Fruit fly (Drosophila melanogaster) whole organism, prepupa: Measurements from ENCODE around the gene Lk.

Source experiments
- Blimp-1 ChIP-seq: fragments of 200-800 bp; sonication (Bioruptor generic); optimal IDR thresholded peaks from 3 replicates; lab custom pipeline; 2017; ENCODE audit warnings: missing biosample characterization, missing genetic modification characterization, mild to moderate bottlenecking, moderate library complexity, missing genetic modification reagents
- CG10631 ChIP-seq: fragments of 200-800 bp; sonication (Bioruptor generic); optimal IDR thresholded peaks from 2 replicates; lab custom pipeline; 2016; ENCODE audit warnings: missing biosample characterization, missing genetic modification characterization
- CG11294 ChIP-seq: fragments of 200-800 bp; sonication (Bioruptor generic); IDR thresholded peaks from 2 replicates; pipeline ENCODE4 v1.3.6; 2022; ENCODE audit warnings: missing biosample characterization, missing genetic modification characterization
- CG11902 ChIP-seq: fragments of 200-800 bp; sonication (Bioruptor generic); optimal IDR thresholded peaks from 3 replicates; lab custom pipeline; 2016; ENCODE audit warnings: missing biosample characterization, missing genetic modification characterization
- CG15336 ChIP-seq: fragments of 200-800 bp; sonication (Bioruptor generic); IDR thresholded peaks from 2 replicates; pipeline ENCODE4 v1.3.6; 2022; ENCODE audit warnings: missing biosample characterization, missing genetic modification characterization
- CG1621 ChIP-seq: fragments of 200-800 bp; sonication (Bioruptor generic); optimal IDR thresholded peaks from 3 replicates; lab custom pipeline; 2018; ENCODE audit warnings: missing biosample characterization, mild to moderate bottlenecking, missing genetic modification characterization
- CG16779 ChIP-seq: fragments of 200-800 bp; sonication (Bioruptor generic); optimal IDR thresholded peaks from 3 replicates; lab custom pipeline; 2017; ENCODE audit warnings: missing biosample characterization, mild to moderate bottlenecking, missing genetic modification characterization
- CG3032 ChIP-seq: fragments of 200-800 bp; optimal IDR thresholded peaks from 2 replicates; lab custom pipeline; 2019; ENCODE audit warnings: missing biosample characterization, mild to moderate bottlenecking, missing genetic modification characterization, moderate library complexity
- CG32006 ChIP-seq: fragments of 200-800 bp; sonication (Bioruptor generic); optimal IDR thresholded peaks from 3 replicates; lab custom pipeline; 2017; ENCODE audit warnings: missing biosample characterization, mild to moderate bottlenecking, missing genetic modification characterization
- CG34406 ChIP-seq: fragments of 200-800 bp; sonication (Bioruptor generic); optimal IDR thresholded peaks from 3 replicates; lab custom pipeline; 2016; ENCODE audit warnings: missing biosample characterization, missing genetic modification characterization
- CG4318 ChIP-seq: fragments of 200-800 bp; sonication (Bioruptor generic); optimal IDR thresholded peaks from 3 replicates; lab custom pipeline; 2017; ENCODE audit warnings: missing biosample characterization, mild to moderate bottlenecking, missing genetic modification characterization
- CG6163 ChIP-seq: fragments of 200-800 bp; sonication (Bioruptor generic); IDR thresholded peaks from 3 replicates; pipeline ENCODE4 v1.3.6; 2022; ENCODE audit warnings: missing biosample characterization, missing genetic modification characterization
- CG6276 ChIP-seq: fragments of 200-800 bp; sonication (Bioruptor generic); optimal IDR thresholded peaks from 2 replicates; lab custom pipeline; 2017; ENCODE audit warnings: missing biosample characterization, mild to moderate bottlenecking, missing genetic modification characterization
- CG6792 ChIP-seq: fragments of 200-800 bp; sonication (Bioruptor generic); optimal IDR thresholded peaks from 3 replicates; lab custom pipeline; 2016; ENCODE audit warnings: missing biosample characterization, missing genetic modification characterization
- CG6854 ChIP-seq: fragments of 200-800 bp; sonication (Bioruptor generic); optimal IDR thresholded peaks from 2 replicates; lab custom pipeline; 2017; ENCODE audit warnings: missing biosample characterization, mild to moderate bottlenecking, missing genetic modification characterization
- CG8319 ChIP-seq: fragments of 200-800 bp; sonication (Bioruptor generic); optimal IDR thresholded peaks from 3 replicates; lab custom pipeline; 2016; ENCODE audit warnings: missing biosample characterization, missing genetic modification characterization
- Eip75B ChIP-seq: fragments of 200-800 bp; sonication (Bioruptor generic); optimal IDR thresholded peaks from 3 replicates; lab custom pipeline; 2016; ENCODE audit warnings: missing biosample characterization, missing genetic modification characterization
- Eip78C ChIP-seq: fragments of 200-800 bp; sonication (Bioruptor generic); peaks from one replicate; lab custom pipeline; 2016; ENCODE audit warnings: missing biosample characterization, missing genetic modification characterization
- Ets96B ChIP-seq: fragments of 200-800 bp; optimal IDR thresholded peaks from 2 replicates; lab custom pipeline; 2019; ENCODE audit warnings: missing biosample characterization, mild to moderate bottlenecking, missing genetic modification characterization, moderate library complexity
- Gug ChIP-seq: fragments of 200-800 bp; sonication (Bioruptor generic); IDR thresholded peaks from 2 replicates; pipeline ENCODE4 v1.3.6; 2022; ENCODE audit warnings: missing biosample characterization, missing genetic modification characterization
- Hr38 ChIP-seq: sonication (Bioruptor generic); optimal IDR thresholded peaks from 2 replicates; lab custom pipeline; 2016; ENCODE audit warnings: missing biosample characterization, missing genetic modification characterization
- Hr39 ChIP-seq: fragments of 200-800 bp; sonication (Bioruptor generic); optimal IDR thresholded peaks from 2 replicates; lab custom pipeline; 2016; ENCODE audit warnings: missing biosample characterization, missing genetic modification characterization
- Hr4 ChIP-seq: fragments of 200-800 bp; sonication (Bioruptor generic); optimal IDR thresholded peaks from 3 replicates; lab custom pipeline; 2016; ENCODE audit warnings: missing biosample characterization, missing genetic modification characterization
- Lpt ChIP-seq: fragments of 200-800 bp; sonication (Bioruptor generic); optimal IDR thresholded peaks from 3 replicates; lab custom pipeline; 2016; ENCODE audit warnings: missing biosample characterization, missing genetic modification characterization
- Met ChIP-seq: fragments of 200-800 bp; sonication (Bioruptor generic); optimal IDR thresholded peaks from 3 replicates; lab custom pipeline; 2016; ENCODE audit warnings: missing biosample characterization, missing genetic modification characterization
- OdsH ChIP-seq: fragments of 200-800 bp; sonication (Bioruptor generic); optimal IDR thresholded peaks from 3 replicates; lab custom pipeline; 2016; ENCODE audit warnings: missing biosample characterization, missing genetic modification characterization
- Smox ChIP-seq: fragments of 200-800 bp; sonication (Bioruptor generic); optimal IDR thresholded peaks from 3 replicates; lab custom pipeline; 2016; ENCODE audit warnings: missing biosample characterization, missing genetic modification characterization
- Sox14 ChIP-seq: fragments of 200-800 bp; sonication (Bioruptor generic); optimal IDR thresholded peaks from 3 replicates; lab custom pipeline; 2016; ENCODE audit warnings: missing biosample characterization, missing genetic modification characterization
- Sox15 ChIP-seq: fragments of 200-800 bp; sonication (Bioruptor generic); optimal IDR thresholded peaks from 3 replicates; lab custom pipeline; 2016; ENCODE audit warnings: missing biosample characterization, missing genetic modification characterization
- cyc ChIP-seq: fragments of 200-800 bp; sonication (Bioruptor generic); optimal IDR thresholded peaks from 3 replicates; lab custom pipeline; 2016; ENCODE audit warnings: missing biosample characterization, missing genetic modification characterization
- dac ChIP-seq: fragments of 200-800 bp; sonication (Bioruptor generic); optimal IDR thresholded peaks from 2 replicates; lab custom pipeline; 2017; ENCODE audit warnings: missing biosample characterization, mild to moderate bottlenecking, missing genetic modification characterization
- esn ChIP-seq: fragments of 200-800 bp; sonication (Bioruptor generic); optimal IDR thresholded peaks from 2 replicates; lab custom pipeline; 2016; ENCODE audit warnings: missing biosample characterization, mild to moderate bottlenecking, missing genetic modification characterization, moderate library complexity
- fd85E ChIP-seq: fragments of 200-800 bp; sonication (Bioruptor generic); optimal IDR thresholded peaks from 3 replicates; lab custom pipeline; 2016; ENCODE audit warnings: missing biosample characterization, missing genetic modification characterization
- lz ChIP-seq: fragments of 200-800 bp; sonication (Bioruptor generic); optimal IDR thresholded peaks from 3 replicates; lab custom pipeline; 2016; ENCODE audit warnings: missing biosample characterization, missing genetic modification characterization
- net ChIP-seq: fragments of 200-800 bp; sonication (Bioruptor generic); optimal IDR thresholded peaks from 3 replicates; lab custom pipeline; 2016; ENCODE audit warnings: missing biosample characterization, missing genetic modification characterization
- spab ChIP-seq: fragments of 200-800 bp; sonication (Bioruptor generic); optimal IDR thresholded peaks from 2 replicates; lab custom pipeline; 2017; ENCODE audit warnings: missing biosample characterization, mild to moderate bottlenecking, missing genetic modification characterization, missing genetic modification reagents
- ss ChIP-seq, 2 experiments: fragments of 200-800 bp; sonication (Bioruptor generic); optimal IDR thresholded peaks; 2 replicates in 1 of 2; 3 replicates in 1 of 2; lab custom pipeline; 2017 to 2018; ENCODE audit warnings: mild to moderate bottlenecking in 2 of 2, missing biosample characterization in 2 of 2, missing genetic modification characterization in 2 of 2, moderate library complexity in 1 of 2
- svp ChIP-seq: fragments of 200-800 bp; sonication (Bioruptor generic); peaks from one replicate; lab custom pipeline; 2016; ENCODE audit warnings: missing biosample characterization, missing genetic modification characterization
- topi ChIP-seq: fragments of 200-800 bp; sonication (Bioruptor generic); optimal IDR thresholded peaks from 3 replicates; lab custom pipeline; 2016; ENCODE audit warnings: missing biosample characterization, missing genetic modification characterization
- vri ChIP-seq: fragments of 200-800 bp; sonication (Bioruptor generic); optimal IDR thresholded peaks from 3 replicates; lab custom pipeline; 2016; ENCODE audit warnings: missing biosample characterization, mild to moderate bottlenecking, missing genetic modification characterization

Gene Lk

DNA sequence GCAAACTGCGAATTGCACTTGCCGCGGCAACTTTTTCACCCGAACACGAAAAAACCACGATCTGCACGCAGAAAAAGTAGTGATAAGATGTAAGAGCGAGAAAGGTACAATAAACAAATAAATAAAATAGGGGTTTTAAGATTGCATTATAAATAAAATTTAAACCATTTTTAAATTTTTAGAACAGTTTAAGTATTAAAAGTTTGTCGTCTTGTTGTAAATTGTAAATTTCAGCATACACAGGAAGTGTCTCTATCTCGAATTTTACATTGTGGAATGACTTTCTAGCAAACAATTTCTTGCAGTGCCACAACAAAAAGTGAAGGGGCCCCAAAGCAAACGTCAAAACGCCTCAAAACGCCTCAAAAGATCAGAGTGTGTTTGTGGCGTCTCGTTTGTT lies 25.9 kb downstream of the Lk start (continued):
- no peak for TF ChIP-seq Sox15 (GFP tag; lab: Kevin White, UChicago)
- TF ChIP-seq Ets96B = peak; percentile 62
- peak; percentile 51 for TF ChIP-seq svp (GFP tag; lab: Kevin White, UChicago)
- no peak for TF ChIP-seq CG16779 (tag; lab: Kevin White, UChicago)
- TF ChIP-seq cyc = peak; percentile 20
- TF ChIP-seq Sox14 (GFP tag; lab: Kevin White, UChicago) = peak; percentile 58
- peak; percentile 21 for TF ChIP-seq lz (GFP tag; lab: Kevin White, UChicago)
- peak; percentile 86 for TF ChIP-seq CG15336

DNA sequence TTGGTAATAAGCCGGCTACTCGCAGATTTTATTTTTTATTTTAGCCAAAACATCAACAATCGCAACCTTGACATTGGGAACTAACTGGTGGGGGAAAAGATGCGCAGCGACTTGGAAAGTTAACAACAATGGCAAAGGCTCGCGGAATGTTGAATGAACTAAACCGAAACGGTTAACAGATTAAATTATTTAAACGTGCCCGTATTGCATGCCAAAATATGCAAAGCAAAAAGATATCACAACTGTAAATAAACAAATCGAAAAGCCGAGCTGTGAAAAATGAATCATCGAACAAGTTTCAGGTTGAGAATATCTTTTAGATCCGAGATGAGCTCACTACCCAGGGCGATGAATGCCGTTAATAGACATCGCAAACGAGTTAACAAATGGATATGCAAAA lies 27.5 kb downstream of the Lk start:
- TF ChIP-seq lz (GFP tag; lab: Kevin White, UChicago) (no peak), fd85E (GFP tag; lab: Kevin White, UChicago) (no peak), Hr38 (GFP tag; lab: Kevin White, UChicago) (no peak), CG11294 (GFP tag; lab: Robert Waterston, UW) (no peak)

DNA sequence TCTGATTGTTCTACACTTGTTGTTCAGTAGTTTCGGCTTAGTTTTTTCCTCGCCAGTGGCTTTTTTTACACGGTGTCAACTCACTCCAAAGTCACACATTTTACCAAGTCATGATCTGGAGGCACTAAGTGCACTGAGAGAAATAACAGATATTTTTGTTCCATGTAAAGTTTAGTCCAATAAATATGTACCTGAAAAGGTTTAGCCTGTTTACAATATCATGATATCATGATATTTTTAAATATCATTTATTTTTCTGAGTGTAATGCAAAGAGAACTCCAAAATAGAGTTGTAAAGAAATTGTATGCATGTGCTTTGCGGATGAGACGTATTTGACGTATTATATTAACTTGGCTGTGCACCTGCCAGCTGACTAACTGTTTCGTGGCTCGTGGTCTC lies 28.8 kb downstream of the Lk start:
- peak; percentile 40 for TF ChIP-seq Eip78C
- TF ChIP-seq CG10631 (GFP tag; lab: Kevin White, UChicago) = peak; percentile 17
- peak; percentile 3 for TF ChIP-seq Met (GFP tag; lab: Kevin White, UChicago)
- peak; percentile 1 for TF ChIP-seq esn (GFP tag; lab: Kevin White, UChicago)
- TF ChIP-seq CG6163 = 0 out of 3 replicates have a peak, but pooled peaks have one; percentile 28
- no peak for TF ChIP-seq CG6276
- no peak for TF ChIP-seq CG8319
- TF ChIP-seq Hr4 = peak; percentile 8
- TF ChIP-seq Hr39 = peak; percentile 1
- TF ChIP-seq CG6854 (GFP tag; lab: Kevin White, UChicago) = no peak
- TF ChIP-seq topi = no peak
- TF ChIP-seq ss (GFP tag; optimal IDR thresholded peaks at IDR 0.05; lab: Kevin White, UChicago) = no peak
- peak; percentile 35 for TF ChIP-seq CG32006 (GFP tag; lab: Kevin White, UChicago)
- TF ChIP-seq CG1621 (tag; lab: Kevin White, UChicago) = no peak
- peak; percentile 66 for TF ChIP-seq svp (GFP tag; lab: Kevin White, UChicago)
- TF ChIP-seq Lpt (GFP tag; lab: Kevin White, UChicago) = no peak
- peak; percentile 9 for TF ChIP-seq OdsH

dm6 chr3L:14522483-14523362 lies 37.8 kb downstream of the Lk start:
- TF ChIP-seq CG3032 (tag; lab: Kevin White, UChicago) (no peak), Eip78C (peak; percentile 23)

DNA sequence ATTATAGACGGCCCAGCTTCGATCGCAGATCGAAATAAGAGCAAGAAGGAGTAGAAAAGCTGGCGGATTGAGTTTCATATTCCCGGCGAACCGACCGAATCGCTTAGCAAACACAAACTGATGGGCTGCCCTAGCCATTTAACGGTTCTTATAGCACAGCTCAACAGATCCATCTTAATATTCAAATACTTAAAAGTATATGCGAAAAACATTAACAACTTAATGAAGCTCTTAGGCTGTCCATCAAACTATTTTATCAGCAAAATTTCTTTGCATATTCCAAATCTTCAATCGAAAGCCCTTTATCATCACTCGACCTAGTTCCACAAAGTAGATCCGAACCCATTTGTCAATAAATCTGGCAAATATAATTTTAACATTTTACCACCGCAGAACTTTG lies 39.0 kb downstream of the Lk start, which contains the start of gene CG4613:
Gene CG4613, minus strand, starts transcription at position 101 of the 400 bp plus-strand sequence.
- TF ChIP-seq net (GFP tag; lab: Kevin White, UChicago) = no peak
- no peak for TF ChIP-seq vri (GFP tag; lab: Kevin White, UChicago)
- TF ChIP-seq CG6276 = no peak
- TF ChIP-seq spab = no peak
- TF ChIP-seq CG11902 = no peak
- TF ChIP-seq Smox = no peak
- no peak for TF ChIP-seq cyc
- no peak for TF ChIP-seq Gug (GFP tag; lab: Robert Waterston, UW)
- no peak for TF ChIP-seq CG4318 (GFP tag; lab: Kevin White, UChicago)
- no peak for TF ChIP-seq CG3032 (tag; lab: Kevin White, UChicago)
- no peak for TF ChIP-seq CG6792 (GFP tag; lab: Kevin White, UChicago)
- TF ChIP-seq dac (GFP tag; lab: Kevin White, UChicago) = no peak
- no peak for TF ChIP-seq Eip75B
- TF ChIP-seq Lpt (GFP tag; lab: Kevin White, UChicago) = no peak
- TF ChIP-seq Blimp-1 (GFP tag; lab: Kevin White, UChicago) = no peak
- TF ChIP-seq CG34406 = no peak
